Fruit fly (Drosophila melanogaster): Measurements from ENCODE around the gene CG14420.

- no peak for TF ChIP-seq kay (GFP tag; ENCODE audit: borderline replicate concordance)
- no peak for TF ChIP-seq pad (GFP tag; optimal IDR thresholded peaks at IDR 0.05)
- no peak for TF ChIP-seq cic (GFP tag; optimal IDR thresholded peaks at IDR 0.05)
- TF ChIP-seq CG11617 (GFP tag; optimal IDR thresholded peaks at IDR 0.05), result no peak
- no peak for TF ChIP-seq ovo (GFP tag; optimal IDR thresholded peaks at IDR 0.05)
- no peak for TF ChIP-seq CG33017 (tag; optimal IDR thresholded peaks at IDR 0.05)
- TF ChIP-seq Clk (GFP tag; optimal IDR thresholded peaks at IDR 0.05), result no peak
These were observed 31.5 kb upstream of the CG14420 start for dm6 chrX:2907105-2907694.
